Worm (Caenorhabditis elegans) whole organism, early embryonic: ENCODE results near the gene C35D10.5.

Experiments used
- B0310.2 ChIP-seq: sonication (generic microtip); optimal IDR thresholded peaks from 2 replicates; lab custom pipeline; 2016; ENCODE audit warnings: mild to moderate bottlenecking, missing genetic modification characterization, missing compliant biosample characterization
- F13C5.2 ChIP-seq: sonication (generic microtip); optimal IDR thresholded peaks from 2 replicates; lab custom pipeline; 2017; ENCODE audit warnings: mild to moderate bottlenecking, missing genetic modification characterization, inconsistent platforms, missing compliant biosample characterization
- aly-1 ChIP-seq: sonication (generic microtip); optimal IDR thresholded peaks from 2 replicates; lab custom pipeline; 2016; ENCODE audit warnings: missing genetic modification characterization, missing compliant biosample characterization
- ama-1 ChIP-seq: fragments of 150-350 bp; optimal IDR thresholded peaks from 2 replicates; lab custom pipeline; 2014
- ceh-13 ChIP-seq: fragments of 200-800 bp; sonication (Bioruptor generic); optimal IDR thresholded peaks from 2 replicates; lab custom pipeline; 2018; ENCODE audit warnings: mild to moderate bottlenecking, missing genetic modification characterization, missing compliant biosample characterization
- ceh-36 ChIP-seq: sonication (generic microtip); optimal IDR thresholded peaks from 2 replicates; lab custom pipeline; 2016; ENCODE audit warnings: missing genetic modification characterization, inconsistent platforms, missing compliant biosample characterization
- ets-7 ChIP-seq: sonication (generic microtip); optimal IDR thresholded peaks from 2 replicates; lab custom pipeline; 2016; ENCODE audit warnings: missing genotype, missing genetic modification characterization, missing compliant biosample characterization
- flt-1 ChIP-seq: fragments of 200-800 bp; sonication (Bioruptor generic); IDR thresholded peaks from 2 replicates; pipeline ENCODE4 v1.3.6; 2022; ENCODE audit warnings: missing genetic modification characterization, missing compliant biosample characterization
- hmbx-1 ChIP-seq: sonication (generic microtip); optimal IDR thresholded peaks from 2 replicates; lab custom pipeline; 2016; ENCODE audit warnings: mild to moderate bottlenecking, missing genetic modification characterization, missing compliant biosample characterization
- hmg-4 ChIP-seq: fragments of 200-800 bp; sonication (Bioruptor generic); optimal IDR thresholded peaks from 2 replicates; lab custom pipeline; 2018; ENCODE audit warnings: mild to moderate bottlenecking, missing genetic modification characterization, missing compliant biosample characterization
- hnd-1 ChIP-seq: sonication (generic microtip); optimal IDR thresholded peaks from 2 replicates; lab custom pipeline; 2016; ENCODE audit warnings: missing genetic modification characterization, missing compliant biosample characterization
- pes-1 ChIP-seq: fragments of 200-800 bp; sonication (Bioruptor generic); IDR thresholded peaks from 2 replicates; pipeline ENCODE4 v1.3.6; 2022; ENCODE audit warnings: missing genetic modification reagents, missing genetic modification characterization, missing compliant biosample characterization
- scrt-1 ChIP-seq: fragments of 200-800 bp; sonication (Bioruptor generic); IDR thresholded peaks from 2 replicates; pipeline ENCODE4 v1.3.6; 2022; ENCODE audit warnings: missing genetic modification characterization, missing compliant biosample characterization
- sea-1 ChIP-seq: fragments of 200-800 bp; sonication (Bioruptor generic); conservative IDR thresholded peaks from 2 replicates; pipeline ENCODE4 v1.3.6; 2022; ENCODE audit warnings: missing genetic modification characterization, missing compliant biosample characterization
- tbx-11 ChIP-seq: fragments of 200-800 bp; sonication (Bioruptor generic); IDR thresholded peaks from 2 replicates; pipeline ENCODE4 v1.3.6; 2022; ENCODE audit warnings: missing genetic modification characterization, missing compliant biosample characterization
- tbx-37 ChIP-seq: fragments of 200-800 bp; sonication (Bioruptor generic); conservative IDR thresholded peaks from 2 replicates; pipeline ENCODE4 v1.3.6; 2022; ENCODE audit warnings: missing genetic modification reagents, missing genetic modification characterization, missing compliant biosample characterization
- tra-4 ChIP-seq: sonication (generic microtip); optimal IDR thresholded peaks from 2 replicates; lab custom pipeline; 2017; ENCODE audit warnings: missing genetic modification characterization, missing compliant biosample characterization

Gene C35D10.5

ce11 chrIII:4856109-4856508 lies 6.0 kb upstream of the C35D10.5 start, which contains the start of gene C35D10.7:
TSS of gene C35D10.7 (plus strand) at chrIII:4856193.
- TF ChIP-seq scrt-1 (GFP tag; lab: Robert Waterston, UW) (no peak), hmg-4 (GFP tag; lab: Kevin White, UChicago) (no peak), flt-1 (GFP tag; lab: Robert Waterston, UW) (no peak), hmbx-1 (tag; lab: Kevin White, UChicago) (no peak)

DNA sequence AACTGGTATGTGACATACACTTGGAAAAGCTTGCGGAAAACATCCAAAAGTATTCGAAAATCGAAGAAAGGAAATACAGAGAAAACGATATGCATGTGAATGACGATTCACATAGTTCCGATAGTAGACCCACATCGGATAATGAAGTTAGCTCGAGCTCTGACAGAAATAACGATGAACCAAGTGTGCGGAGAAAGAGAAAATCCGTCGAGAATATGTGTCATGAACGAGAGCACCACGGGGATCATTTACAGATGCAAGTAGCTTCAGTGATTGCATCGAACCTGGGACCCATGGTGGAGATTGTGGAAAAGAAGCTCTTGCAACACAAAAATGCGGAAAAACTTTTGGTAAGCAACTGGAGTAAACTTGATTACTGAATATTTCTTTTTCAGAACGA lies 5.2 kb upstream of the C35D10.5 start:
- TF ChIP-seq scrt-1 (GFP tag; lab: Robert Waterston, UW) (no peak), hmbx-1 (tag; lab: Kevin White, UChicago) (no peak), tbx-37 (GFP tag; lab: Robert Waterston, UW) (no peak), tbx-11 (GFP tag; lab: Robert Waterston, UW) (no peak), F13C5.2 (tag; lab: Kevin White, UChicago) (no peak), tra-4 (tag; lab: Kevin White, UChicago) (no peak), B0310.2 (tag; lab: Kevin White, UChicago) (no peak), flt-1 (GFP tag; lab: Robert Waterston, UW) (no peak), pes-1 (no peak), sea-1 (no peak), ama-1 (lab: Kevin White, UChicago) (no peak), ceh-13 (GFP tag; lab: Kevin White, UChicago) (no peak), hnd-1 (tag; lab: Kevin White, UChicago) (no peak), ceh-36 (tag; lab: Kevin White, UChicago) (no peak), hmg-4 (GFP tag; lab: Kevin White, UChicago) (no peak), aly-1 (tag; lab: Kevin White, UChicago) (no peak), ets-7 (no peak)

- TF ChIP-seq sea-1: no peak
- no peak for TF ChIP-seq ceh-13 (GFP tag; lab: Kevin White, UChicago)
- TF ChIP-seq scrt-1 (GFP tag; lab: Robert Waterston, UW): no peak
- TF ChIP-seq hnd-1 (tag; lab: Kevin White, UChicago): no peak
- TF ChIP-seq hmbx-1 (tag; lab: Kevin White, UChicago): no peak
- no peak for TF ChIP-seq ceh-36 (tag; lab: Kevin White, UChicago)
- no peak for TF ChIP-seq F13C5.2 (tag; lab: Kevin White, UChicago)
- no peak for TF ChIP-seq tbx-11 (GFP tag; lab: Robert Waterston, UW)
- TF ChIP-seq ama-1 (lab: Kevin White, UChicago): no peak
Observed at ce11 chrIII:4859039-4859438, 3.1 kb upstream of the C35D10.5 start, which contains the start of gene C35D10.6. TSS of gene C35D10.6 (plus strand) at chrIII:4859339.

DNA sequence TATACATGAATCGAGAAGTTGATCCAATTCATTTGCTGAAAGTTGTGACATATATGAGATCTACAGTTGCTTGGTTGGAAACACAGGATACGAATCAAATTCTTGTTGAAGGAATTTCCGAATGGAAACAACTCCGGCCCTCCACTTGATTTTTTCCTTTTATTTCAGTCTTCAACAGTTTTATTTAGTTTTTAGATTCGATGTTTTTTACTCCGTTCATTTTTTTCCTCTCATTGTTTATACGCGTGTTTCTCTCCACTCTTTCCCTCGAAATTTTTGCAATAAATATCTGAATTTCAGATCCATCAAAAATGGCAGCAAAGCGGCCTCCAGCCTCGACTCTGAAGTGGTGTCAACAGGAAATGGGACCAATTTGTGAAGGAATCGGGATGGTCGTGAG lies 976 bp downstream of the C35D10.5 start, which contains the start of gene coq-8:
Gene coq-8 (plus strand): TSS at position 301 of the 400 bp plus-strand sequence.
- no peak for TF ChIP-seq hmbx-1 (tag; lab: Kevin White, UChicago)

ce11 chrIII:4866762-4867161 lies 4.6 kb downstream of the C35D10.5 start, which contains the start of gene C35D10.17:
TSS of gene C35D10.17 (plus strand) at chrIII:4867062.
- no peak for TF ChIP-seq ama-1 (lab: Kevin White, UChicago)
- no peak for TF ChIP-seq B0310.2 (tag; lab: Kevin White, UChicago)
- no peak for TF ChIP-seq sea-1
- no peak for TF ChIP-seq aly-1 (tag; lab: Kevin White, UChicago)
- TF ChIP-seq ceh-13 (GFP tag; lab: Kevin White, UChicago): no peak
- TF ChIP-seq pes-1: no peak
- TF ChIP-seq ets-7: no peak
- TF ChIP-seq hmbx-1 (tag; lab: Kevin White, UChicago): no peak
- no peak for TF ChIP-seq hmg-4 (GFP tag; lab: Kevin White, UChicago)
- TF ChIP-seq tbx-11 (GFP tag; lab: Robert Waterston, UW): no peak
- no peak for TF ChIP-seq tra-4 (tag; lab: Kevin White, UChicago)

DNA sequence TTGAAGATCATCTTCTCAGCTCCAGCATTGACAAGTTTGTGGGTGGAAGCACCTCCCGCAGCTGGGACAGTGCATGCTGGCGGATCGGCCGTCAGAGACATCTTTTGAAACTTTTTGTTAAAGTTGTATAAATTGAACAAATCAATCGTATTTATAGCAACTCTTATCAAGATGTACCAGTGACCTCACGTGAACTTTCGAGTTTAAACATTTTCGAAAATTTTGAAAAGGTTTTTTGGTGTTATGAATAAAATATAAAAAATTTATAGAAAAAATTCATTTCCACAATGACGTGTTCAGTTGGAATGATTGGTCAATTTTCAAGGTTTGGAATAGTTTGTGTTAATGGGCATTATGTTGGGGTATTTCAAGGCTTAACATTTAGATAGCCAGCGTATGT lies 6.5 kb downstream of the C35D10.5 start, which contains the start of the genes msd-4 and C35D10.3:
Gene msd-4 (minus strand): TSS at position 101 of the 400 bp plus-strand sequence.
Gene C35D10.3 (plus strand): TSS at position 279 of the 400 bp plus-strand sequence.
- TF ChIP-seq tbx-37 (GFP tag; lab: Robert Waterston, UW) (no peak), sea-1 (no peak), hmg-4 (GFP tag; lab: Kevin White, UChicago) (no peak), ceh-13 (GFP tag; lab: Kevin White, UChicago) (no peak), ceh-36 (tag; lab: Kevin White, UChicago) (no peak), ama-1 (lab: Kevin White, UChicago) (no peak), hmbx-1 (tag; lab: Kevin White, UChicago) (no peak), F13C5.2 (tag; lab: Kevin White, UChicago) (no peak), aly-1 (tag; lab: Kevin White, UChicago) (no peak), tbx-11 (GFP tag; lab: Robert Waterston, UW) (no peak), scrt-1 (GFP tag; lab: Robert Waterston, UW) (no peak), ets-7 (no peak), B0310.2 (tag; lab: Kevin White, UChicago) (no peak), tra-4 (tag; lab: Kevin White, UChicago) (no peak), pes-1 (no peak), flt-1 (GFP tag; lab: Robert Waterston, UW) (no peak), hnd-1 (tag; lab: Kevin White, UChicago) (no peak)

ce11 chrIII:4870478-4870877 lies 8.3 kb downstream of the C35D10.5 start, which contains the start of gene gipc-1:
TSS of gene gipc-1 (plus strand) at chrIII:4870778.
- TF ChIP-seq aly-1 (tag; lab: Kevin White, UChicago): no peak
- no peak for TF ChIP-seq B0310.2 (tag; lab: Kevin White, UChicago)
- no peak for TF ChIP-seq hmg-4 (GFP tag; lab: Kevin White, UChicago)
- no peak for TF ChIP-seq tbx-37 (GFP tag; lab: Robert Waterston, UW)
- no peak for TF ChIP-seq ceh-13 (GFP tag; lab: Kevin White, UChicago)
- TF ChIP-seq flt-1 (GFP tag; lab: Robert Waterston, UW): no peak
